Fruit fly (Drosophila melanogaster): Measurements from ENCODE around the gene Syx7.

Syx7 gene

DNA sequence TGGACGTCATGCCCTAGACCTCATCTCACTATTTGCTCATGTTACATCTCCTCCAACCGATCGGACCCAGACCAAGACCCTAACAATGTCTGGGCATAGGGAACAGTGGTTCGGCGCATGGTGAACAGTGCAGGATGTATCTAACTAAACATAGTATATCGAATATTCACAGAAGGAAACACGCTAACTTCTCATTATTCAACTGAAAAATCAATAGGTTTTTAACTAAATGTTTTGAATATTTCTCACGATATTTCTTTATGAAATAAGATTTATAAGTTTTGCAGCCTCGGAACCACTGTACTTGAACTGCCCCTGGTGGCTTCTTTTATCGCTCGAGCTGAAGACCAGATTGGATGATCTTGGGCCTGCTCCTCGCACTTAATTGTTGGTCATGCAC is 8.0 kb downstream of the Syx7 start (continued):
- TF ChIP-seq pnt (GFP tag; optimal IDR thresholded peaks at IDR 0.05) (peak; percentile 65), Hmr (GFP tag; optimal IDR thresholded peaks at IDR 0.05) (no peak), chif (GFP tag; optimal IDR thresholded peaks at IDR 0.05) (peak; percentile 38 to 75), chinmo (GFP tag; IDR thresholded peaks at IDR 0.05; ENCODE audit: partially characterized antibody) (no peak), Doc2 (GFP tag; IDR thresholded peaks at IDR 0.05) (no peak), CG17802 (tag; optimal IDR thresholded peaks at IDR 0.05) (no peak), CG17385 (GFP tag; optimal IDR thresholded peaks at IDR 0.05) (peak; percentile 18), Mad (GFP tag; optimal IDR thresholded peaks at IDR 0.05) (no peak), CG15479 (GFP tag; optimal IDR thresholded peaks at IDR 0.05) (no peak), corto (GFP tag; optimal IDR thresholded peaks at IDR 0.05) (no peak), CG10654 (GFP tag; optimal IDR thresholded peaks at IDR 0.05) (peak; percentile 24), CG7745 (tag; optimal IDR thresholded peaks at IDR 0.05) (peak; percentile 21), CG11093 (GFP tag; IDR thresholded peaks at IDR 0.05) (0 out of 3 replicates have a peak, but pooled peaks have one; percentile 39), Dll (GFP tag; IDR thresholded peaks at IDR 0.05; ENCODE audit: partially characterized antibody) (no peak), CG15601 (tag; optimal IDR thresholded peaks at IDR 0.05) (peak; percentile 50), HLHmδ (GFP tag; optimal IDR thresholded peaks at IDR 0.05) (no peak), lola (GFP tag; optimal IDR thresholded peaks at IDR 0.05) (peak in 1 of 3 experiments; percentile 79), HLH3B (GFP tag; IDR thresholded peaks at IDR 0.05) (0 out of 2 replicates have a peak, but pooled peaks have one; percentile 12), MESR4 (GFP tag; optimal IDR thresholded peaks at IDR 0.05) (no peak), Spps (tag; optimal IDR thresholded peaks at IDR 0.05) (peak; percentile 71), Fer2 (tag; optimal IDR thresholded peaks at IDR 0.05) (no peak), Rfx (GFP tag; IDR thresholded peaks at IDR 0.05) (no peak), zf30C (GFP tag; optimal IDR thresholded peaks at IDR 0.05) (no peak), CG2889 (GFP tag; IDR thresholded peaks at IDR 0.05) (no peak), CG2712 (tag; optimal IDR thresholded peaks at IDR 0.05) (peak; percentile 84), dm (GFP tag; optimal IDR thresholded peaks at IDR 0.05) (peak; percentile 25), Dfd (GFP tag; optimal IDR thresholded peaks at IDR 0.05) (no peak), Side (GFP tag; optimal IDR thresholded peaks at IDR 0.05) (peak; percentile 63), CG7839 (tag; optimal IDR thresholded peaks at IDR 0.05) (peak; percentile 59), CG16813 (GFP tag; IDR thresholded peaks at IDR 0.05; ENCODE audit: partially characterized antibody) (no peak), tx (GFP tag; optimal IDR thresholded peaks at IDR 0.05) (no peak), ken (GFP tag; IDR thresholded peaks at IDR 0.05) (no peak), schlank (tag; optimal IDR thresholded peaks at IDR 0.05) (no peak), unc-4 (GFP tag; IDR thresholded peaks at IDR 0.05; ENCODE audit: partially characterized antibody) (no peak), Dp (GFP tag; optimal IDR thresholded peaks at IDR 0.05) (no peak), CG2120 (GFP tag; optimal IDR thresholded peaks at IDR 0.05) (no peak), Vsx1 (GFP tag; optimal IDR thresholded peaks at IDR 0.05) (no peak), mirr (GFP tag; optimal IDR thresholded peaks at IDR 0.05) (no peak), CG14965 (GFP tag; optimal IDR thresholded peaks at IDR 0.05; ENCODE audit: borderline replicate concordance) (no peak), sim (GFP tag; IDR thresholded peaks at IDR 0.05) (peak; percentile 66; the same call in 1 of the 2 replicates), repo (GFP tag; optimal IDR thresholded peaks at IDR 0.05) (peak; percentile 17), BtbVII (GFP tag; optimal IDR thresholded peaks at IDR 0.05) (no peak), Gsc (GFP tag; IDR thresholded peaks at IDR 0.05) (peak; percentile 41; the same call in 1 of the 2 replicates), CG12299 (tag; optimal IDR thresholded peaks at IDR 0.05) (no peak), yki (optimal IDR thresholded peaks at IDR 0.05) (no peak), ci (GFP tag; IDR thresholded peaks at IDR 0.05) (peak; percentile 45; the same call in 1 of the 3 replicates), CG4617 (GFP tag; optimal IDR thresholded peaks at IDR 0.05; ENCODE audit: borderline replicate concordance) (no peak), fru (optimal IDR thresholded peaks at IDR 0.05) (no peak), B-H1 (GFP tag; IDR thresholded peaks at IDR 0.05) (no peak), Kr (GFP tag; optimal IDR thresholded peaks at IDR 0.05) (no peak), CG9727 (GFP tag; optimal IDR thresholded peaks at IDR 0.05) (peak; percentile 79)
